Worm (Caenorhabditis elegans): ENCODE measurements around the gene mab-9.

ce11 chrII:495124-495523 is 20.7 kb upstream of the mab-9 start, which contains the start of gene sms-5:
- no peak for TF ChIP-seq ceh-2 (tag; optimal IDR thresholded peaks at IDR 0.05)
- no peak for TF ChIP-seq ceh-18 (tag; optimal IDR thresholded peaks at IDR 0.05)
- no peak for TF ChIP-seq dmd-4 (tag; optimal IDR thresholded peaks at IDR 0.05; ENCODE audit: borderline replicate concordance)
- no peak for TF ChIP-seq pag-3 (tag; optimal IDR thresholded peaks at IDR 0.05; ENCODE audit: borderline replicate concordance)
- TF ChIP-seq elt-2 (tag; optimal IDR thresholded peaks at IDR 0.05): no peak
- no peak for TF ChIP-seq tbx-7 (tag; optimal IDR thresholded peaks at IDR 0.05)
- TF ChIP-seq dve-1 (tag; optimal IDR thresholded peaks at IDR 0.05): no peak
- no peak for TF ChIP-seq F13H6.1 (tag; optimal IDR thresholded peaks at IDR 0.05)
- no peak for TF ChIP-seq pha-4 (tag; optimal IDR thresholded peaks at IDR 0.05)
- TF ChIP-seq nhr-11 (tag; optimal IDR thresholded peaks at IDR 0.05): no peak
- TF ChIP-seq unc-55 (GFP tag; optimal IDR thresholded peaks at IDR 0.05): no peak

Data from whole organism, late embryonic.